Fruit fly (Drosophila melanogaster) whole organism, embryonic: ENCODE results near the gene nmo.
A peak's percentile ranks its signal among the peaks of the same experiment; 100 is the strongest.

Experiments
- Asciz ChIP-seq: fragments of 200-800 bp; sonication (Bioruptor generic); optimal IDR thresholded peaks from 2 replicates; lab custom pipeline; 2017; ENCODE audit warnings: missing biosample characterization, mild to moderate bottlenecking, missing genetic modification characterization, missing genetic modification reagents
- BEAF-32 ChIP-seq: fragments of 200-800 bp; sonication (Bioruptor generic); optimal IDR thresholded peaks from 3 replicates; lab custom pipeline; 2017; ENCODE audit warnings: missing biosample characterization, missing genetic modification characterization, mild to moderate bottlenecking, moderate library complexity, missing genetic modification reagents
- CG10267 ChIP-seq: fragments of 200-800 bp; sonication (Bioruptor generic); optimal IDR thresholded peaks from 2 replicates; lab custom pipeline; 2018; ENCODE audit warnings: missing biosample characterization, mild to moderate bottlenecking, missing genetic modification characterization, moderate library complexity
- CG10979 ChIP-seq: fragments of 200-800 bp; sonication (Bioruptor generic); optimal IDR thresholded peaks from 2 replicates; lab custom pipeline; 2018; ENCODE audit warnings: missing biosample characterization, mild to moderate bottlenecking, missing genetic modification characterization, moderate library complexity
- CG11560 ChIP-seq: fragments of 200-800 bp; sonication (Bioruptor generic); IDR thresholded peaks from 3 replicates; pipeline ENCODE4 v1.3.6; 2022; ENCODE audit warnings: missing biosample characterization, missing genetic modification characterization
- CG12659 ChIP-seq: fragments of 200-800 bp; sonication (Bioruptor generic); optimal IDR thresholded peaks from 3 replicates; lab custom pipeline; 2017; ENCODE audit warnings: mild to moderate bottlenecking, missing biosample characterization, missing genetic modification reagents, missing genetic modification characterization
- CG13287 ChIP-seq: fragments of 200-800 bp; sonication (Bioruptor generic); IDR thresholded peaks from 2 replicates; pipeline ENCODE4 v1.3.6; 2022; ENCODE audit warnings: missing biosample characterization, missing genetic modification characterization; ENCODE audit not compliant: partially characterized antibody
- CG13624 ChIP-seq: fragments of 200-800 bp; sonication (Bioruptor generic); optimal IDR thresholded peaks from 2 replicates; lab custom pipeline; 2016; ENCODE audit warnings: missing biosample characterization, missing genetic modification characterization
- CG14710 ChIP-seq: fragments of 200-800 bp; sonication (Bioruptor generic); optimal IDR thresholded peaks from 3 replicates; lab custom pipeline; 2019; ENCODE audit warnings: missing biosample characterization, mild to moderate bottlenecking, missing genetic modification characterization, moderate library complexity
- CG14860 ChIP-seq: fragments of 200-800 bp; sonication (Bioruptor generic); IDR thresholded peaks from 3 replicates; pipeline ENCODE4 v1.3.6; 2022; ENCODE audit warnings: missing biosample characterization, missing genetic modification characterization; ENCODE audit not compliant: partially characterized antibody
- CG15073 ChIP-seq: fragments of 200-800 bp; sonication (Bioruptor generic); optimal IDR thresholded peaks from 2 replicates; lab custom pipeline; 2016; ENCODE audit warnings: missing biosample characterization, missing genetic modification characterization
- CG17186 ChIP-seq: fragments of 200-800 bp; sonication (Bioruptor generic); optimal IDR thresholded peaks from 3 replicates; lab custom pipeline; 2017; ENCODE audit warnings: missing biosample characterization, missing genetic modification reagents, missing genetic modification characterization
- CG17361 ChIP-seq: fragments of 200-800 bp; sonication (Bioruptor generic); IDR thresholded peaks from 3 replicates; pipeline ENCODE4 v1.3.6; 2022; ENCODE audit warnings: missing biosample characterization, missing genetic modification characterization
- CG17385 ChIP-seq: fragments of 200-800 bp; sonication (Bioruptor generic); optimal IDR thresholded peaks from 3 replicates; lab custom pipeline; 2018; ENCODE audit warnings: missing biosample characterization, mild to moderate bottlenecking, missing genetic modification characterization
- CG2129 ChIP-seq: fragments of 200-800 bp; sonication (Bioruptor generic); IDR thresholded peaks from 2 replicates; pipeline ENCODE4 v1.3.6; 2022; ENCODE audit warnings: missing biosample characterization, missing genetic modification characterization; ENCODE audit not compliant: partially characterized antibody
- CG2712 ChIP-seq: fragments of 200-800 bp; optimal IDR thresholded peaks from 3 replicates; lab custom pipeline; 2019; ENCODE audit warnings: missing biosample characterization, mild to moderate bottlenecking, missing genetic modification characterization, moderate library complexity
- CG2875 ChIP-seq: fragments of 200-800 bp; sonication (Bioruptor generic); optimal IDR thresholded peaks from 2 replicates; lab custom pipeline; 2017; ENCODE audit warnings: missing biosample characterization, mild to moderate bottlenecking, missing genetic modification characterization, missing genetic modification reagents
- CG3163 ChIP-seq: fragments of 200-800 bp; sonication (Bioruptor generic); optimal IDR thresholded peaks from 3 replicates; lab custom pipeline; 2016; ENCODE audit warnings: missing biosample characterization, missing genetic modification characterization
- CG6791 ChIP-seq: fragments of 200-800 bp; sonication (Bioruptor generic); IDR thresholded peaks from 3 replicates; pipeline ENCODE4 v1.3.6; 2022; ENCODE audit warnings: missing biosample characterization, missing genetic modification characterization; ENCODE audit not compliant: partially characterized antibody
- CG6813 ChIP-seq: fragments of 200-800 bp; sonication (Bioruptor generic); optimal IDR thresholded peaks from 2 replicates; lab custom pipeline; 2017; ENCODE audit warnings: missing biosample characterization, missing genetic modification characterization, mild to moderate bottlenecking, moderate library complexity, missing genetic modification reagents
- CG7556 ChIP-seq: fragments of 200-800 bp; sonication (Bioruptor generic); optimal IDR thresholded peaks from 2 replicates; lab custom pipeline; 2017; ENCODE audit warnings: missing biosample characterization, mild to moderate bottlenecking, missing genetic modification characterization
- CG8089 ChIP-seq: fragments of 200-800 bp; sonication (Bioruptor generic); optimal IDR thresholded peaks from 3 replicates; lab custom pipeline; 2016; ENCODE audit warnings: missing biosample characterization, missing genetic modification characterization
- CG9817 ChIP-seq: fragments of 200-800 bp; sonication (Bioruptor generic); optimal IDR thresholded peaks from 2 replicates; lab custom pipeline; 2018; ENCODE audit warnings: missing biosample characterization, mild to moderate bottlenecking, missing genetic modification characterization, moderate library complexity
- CkIIα-i1 ChIP-seq: fragments of 200-800 bp; sonication (Bioruptor generic); IDR thresholded peaks from 2 replicates; pipeline ENCODE4 v1.3.6; 2022; ENCODE audit warnings: missing biosample characterization, missing genetic modification characterization
- Dll ChIP-seq: fragments of 200-800 bp; sonication (Bioruptor generic); IDR thresholded peaks from 4 replicates; pipeline ENCODE4 v1.3.6; 2022; ENCODE audit warnings: missing biosample characterization, missing genetic modification characterization; ENCODE audit not compliant: partially characterized antibody
- Doc3 ChIP-seq: fragments of 200-800 bp; sonication (Bioruptor generic); IDR thresholded peaks from 3 replicates; pipeline ENCODE4 v1.3.6; 2022; ENCODE audit warnings: missing biosample characterization, missing genetic modification characterization; ENCODE audit not compliant: partially characterized antibody
- Ets97D ChIP-seq: fragments of 200-800 bp; sonication (Bioruptor generic); optimal IDR thresholded peaks from 3 replicates; lab custom pipeline; 2016; ENCODE audit warnings: missing biosample characterization, missing genetic modification characterization
- HLH4C ChIP-seq: fragments of 200-800 bp; sonication (Bioruptor generic); IDR thresholded peaks from 3 replicates; pipeline ENCODE4 v1.3.6; 2022; ENCODE audit warnings: missing biosample characterization, missing genetic modification characterization; ENCODE audit not compliant: partially characterized antibody
- Vsx1 ChIP-seq: fragments of 200-800 bp; sonication (Bioruptor generic); optimal IDR thresholded peaks from 2 replicates; lab custom pipeline; 2017; ENCODE audit warnings: missing biosample characterization, mild to moderate bottlenecking, missing genetic modification characterization, missing genetic modification reagents
- da ChIP-seq: fragments of 200-800 bp; sonication (Bioruptor generic); optimal IDR thresholded peaks from 2 replicates; lab custom pipeline; 2016; ENCODE audit warnings: missing biosample characterization, missing genetic modification characterization
- ftz-f1 ChIP-seq: fragments of 200-800 bp; sonication (Bioruptor generic); optimal IDR thresholded peaks from 2 replicates; lab custom pipeline; 2016; ENCODE audit warnings: missing biosample characterization, missing genetic modification characterization
- gro ChIP-seq: fragments of 200-800 bp; sonication (Bioruptor generic); optimal IDR thresholded peaks from 2 replicates; lab custom pipeline; 2016; ENCODE audit warnings: missing biosample characterization, missing genetic modification characterization
- lbe ChIP-seq: fragments of 200-800 bp; sonication (Bioruptor generic); optimal IDR thresholded peaks from 2 replicates; lab custom pipeline; 2016; ENCODE audit warnings: missing biosample characterization, mild to moderate bottlenecking, missing genetic modification characterization
- mld ChIP-seq: fragments of 200-800 bp; sonication (Bioruptor generic); IDR thresholded peaks from 3 replicates; pipeline ENCODE4 v1.3.6; 2022; ENCODE audit warnings: missing biosample characterization, missing genetic modification characterization; ENCODE audit not compliant: partially characterized antibody
- nerfin-2 ChIP-seq: fragments of 200-800 bp; sonication (Bioruptor generic); IDR thresholded peaks from 2 replicates; pipeline ENCODE4 v1.3.6; 2022; ENCODE audit warnings: missing biosample characterization, missing genetic modification characterization; ENCODE audit not compliant: partially characterized antibody
- phol ChIP-seq: fragments of 200-800 bp; sonication (Bioruptor generic); optimal IDR thresholded peaks from 3 replicates; lab custom pipeline; 2018; ENCODE audit warnings: missing biosample characterization, mild to moderate bottlenecking, missing genetic modification characterization, moderate library complexity
- pzg ChIP-seq: fragments of 200-800 bp; sonication (Bioruptor generic); optimal IDR thresholded peaks from 3 replicates; lab custom pipeline; 2018; ENCODE audit warnings: missing biosample characterization, mild to moderate bottlenecking, missing genetic modification characterization, moderate library complexity
- scrt ChIP-seq: fragments of 200-800 bp; sonication (Bioruptor generic); optimal IDR thresholded peaks from 2 replicates; lab custom pipeline; 2018; ENCODE audit warnings: missing biosample characterization, mild to moderate bottlenecking, missing genetic modification characterization, moderate library complexity
- stwl ChIP-seq: fragments of 200-800 bp; sonication (Bioruptor generic); optimal IDR thresholded peaks from 3 replicates; lab custom pipeline; 2018; ENCODE audit warnings: missing biosample characterization, mild to moderate bottlenecking, missing genetic modification characterization, moderate library complexity
- tna ChIP-seq: fragments of 200-800 bp; sonication (Bioruptor generic); IDR thresholded peaks from 2 replicates; pipeline ENCODE4 v1.3.6; 2022; ENCODE audit warnings: missing biosample characterization, missing genetic modification characterization; ENCODE audit not compliant: partially characterized antibody
- trem ChIP-seq: fragments of 200-800 bp; optimal IDR thresholded peaks from 3 replicates; lab custom pipeline; 2019; ENCODE audit warnings: missing biosample characterization, mild to moderate bottlenecking, missing genetic modification characterization, moderate library complexity
- tx ChIP-seq: fragments of 200-800 bp; sonication (Bioruptor generic); optimal IDR thresholded peaks from 2 replicates; lab custom pipeline; 2016; ENCODE audit warnings: missing biosample characterization, missing genetic modification characterization
- unc-4 ChIP-seq: fragments of 200-800 bp; sonication (Bioruptor generic); IDR thresholded peaks from 2 replicates; pipeline ENCODE4 v1.3.6; 2022; ENCODE audit warnings: missing biosample characterization, missing genetic modification characterization; ENCODE audit not compliant: partially characterized antibody
- zen2 ChIP-seq: fragments of 200-800 bp; sonication (Bioruptor generic); IDR thresholded peaks from 3 replicates; pipeline ENCODE4 v1.3.6; 2022; ENCODE audit warnings: missing biosample characterization, missing genetic modification characterization; ENCODE audit not compliant: partially characterized antibody

Gene nmo

dm6 chr3L:7970442-7970841 lies 8.4 kb upstream of the nmo start, which contains the start of gene RNaseX25 (continued):
- TF ChIP-seq CG17186 (GFP tag; lab: Kevin White, UChicago) = no peak
- no peak for TF ChIP-seq CG7556 (GFP tag; lab: Kevin White, UChicago)
- TF ChIP-seq CG10267 (tag; lab: Kevin White, UChicago) = peak; percentile 22
- peak; percentile 8; the same call in 1 of the 3 replicates for TF ChIP-seq CG17361 (GFP tag; lab: Robert Waterston, UW)
- TF ChIP-seq zen2 (GFP tag; lab: Robert Waterston, UW) = peak; percentile 98
- TF ChIP-seq CG17385 = no peak
- peak; percentile 35 for TF ChIP-seq CG13624 (GFP tag; lab: Kevin White, UChicago)
- peak; percentile 81 for TF ChIP-seq BEAF-32
- TF ChIP-seq CG6791 = peak; percentile 94
- TF ChIP-seq lbe (GFP tag; lab: Kevin White, UChicago) = peak; percentile 13
- peak; percentile 90 for TF ChIP-seq mld
- TF ChIP-seq phol (tag; lab: Kevin White, UChicago) = peak; percentile 0
- peak; percentile 71 for TF ChIP-seq ftz-f1 (GFP tag; lab: Kevin White, UChicago)
- TF ChIP-seq scrt = no peak
- peak; percentile 10 for TF ChIP-seq Ets97D (GFP tag; lab: Kevin White, UChicago)
- TF ChIP-seq Asciz = no peak
- TF ChIP-seq pzg (GFP tag; lab: Kevin White, UChicago) = peak; percentile 62
- no peak for TF ChIP-seq Vsx1 (GFP tag; lab: Kevin White, UChicago)
- no peak for TF ChIP-seq CG6813 (GFP tag; lab: Kevin White, UChicago)
- peak; percentile 95 for TF ChIP-seq HLH4C (GFP tag; lab: Robert Waterston, UW)
- peak; percentile 41 for TF ChIP-seq CG2712 (tag; lab: Kevin White, UChicago)
- TF ChIP-seq CG9817 (tag; lab: Kevin White, UChicago) = no peak
- peak; percentile 97 for TF ChIP-seq CG11560 (tag; lab: Robert Waterston, UW)
- TF ChIP-seq tna (GFP tag; lab: Robert Waterston, UW) = peak; percentile 91
- TF ChIP-seq CG8089 (GFP tag; lab: Kevin White, UChicago) = no peak
- TF ChIP-seq nerfin-2 (GFP tag; lab: Robert Waterston, UW) = peak; percentile 94
- no peak for TF ChIP-seq da (GFP tag; lab: Kevin White, UChicago)
- TF ChIP-seq tx (GFP tag; lab: Kevin White, UChicago) = no peak
- TF ChIP-seq unc-4 = peak; percentile 96
- TF ChIP-seq gro (GFP tag; lab: Kevin White, UChicago) = no peak
- TF ChIP-seq CG10979 (tag; lab: Kevin White, UChicago) = no peak
- peak; percentile 98 for TF ChIP-seq CG13287 (GFP tag; lab: Robert Waterston, UW)
- no peak for TF ChIP-seq CG15073 (GFP tag; lab: Kevin White, UChicago)
- TF ChIP-seq CkIIα-i1 = no peak
- TF ChIP-seq CG14710 (tag; lab: Kevin White, UChicago) = peak; percentile 10
- TF ChIP-seq CG2875 (GFP tag; lab: Kevin White, UChicago) = no peak
- peak; percentile 86 for TF ChIP-seq CG2129 (GFP tag; lab: Robert Waterston, UW)
- TF ChIP-seq Doc3 (GFP tag; lab: Robert Waterston, UW) = peak; percentile 96
- TF ChIP-seq stwl (tag; lab: Kevin White, UChicago) = peak; percentile 58
- TF ChIP-seq CG3163 (GFP tag; lab: Kevin White, UChicago) = no peak
- TF ChIP-seq Dll (GFP tag; lab: Robert Waterston, UW) = peak; percentile 97
- peak; percentile 48 for TF ChIP-seq CG12659 (GFP tag; lab: Kevin White, UChicago)
- peak; percentile 2 for TF ChIP-seq trem (tag; lab: Kevin White, UChicago)
- TF ChIP-seq CG14860 = peak; percentile 88
